Fruit fly (Drosophila melanogaster): Measurements from ENCODE around the gene Socs16D.

Gene Socs16D

dm6 chrX:17844623-17845022 lies 17.3 kb upstream of the Socs16D start, which contains the start of the genes CG8142 and Ucp4A (continued):
- TF ChIP-seq unc-4 (GFP tag; IDR thresholded peaks at IDR 0.05; ENCODE audit: partially characterized antibody) (no peak), CG16779 (GFP tag; IDR thresholded peaks at IDR 0.05) (peak; percentile 86), CG1603 (tag; optimal IDR thresholded peaks at IDR 0.05) (peak; percentile 47), fu2 (GFP tag; optimal IDR thresholded peaks at IDR 0.05) (peak; percentile 27), kni (GFP tag; optimal IDR thresholded peaks at IDR 0.05) (peak; percentile 75), CG33557 (GFP tag; optimal IDR thresholded peaks at IDR 0.05) (peak; percentile 80), knrl (GFP tag; IDR thresholded peaks at IDR 0.05; ENCODE audit: partially characterized antibody) (peak; percentile 53; the same call in 2 of the 3 replicates), CG4707 (GFP tag; optimal IDR thresholded peaks at IDR 0.05) (peak; percentile 15), Usf (GFP tag; optimal IDR thresholded peaks at IDR 0.05) (peak; percentile 83), Lim3 (GFP tag; IDR thresholded peaks at IDR 0.05) (peak; percentile 87), Ets97D (GFP tag; optimal IDR thresholded peaks at IDR 0.05) (peak; percentile 63), stc (GFP tag; IDR thresholded peaks at IDR 0.05) (peak; percentile 94), schlank (tag; optimal IDR thresholded peaks at IDR 0.05) (peak; percentile 51), Antp (GFP tag; optimal IDR thresholded peaks at IDR 0.05) (peak; percentile 51), CG6175 (GFP tag; IDR thresholded peaks at IDR 0.05) (peak; percentile 79; the same call in 2 of the 3 replicates), Mrtf (GFP tag; IDR thresholded peaks at IDR 0.05) (peak; percentile 93), CG16863 (GFP tag; optimal IDR thresholded peaks at IDR 0.05) (no peak), CG4404 (GFP tag; IDR thresholded peaks at IDR 0.05) (peak; percentile 95), Dref (GFP tag; IDR thresholded peaks at IDR 0.05) (peak; percentile 70), H2.0 (GFP tag; IDR thresholded peaks at IDR 0.05) (peak; percentile 96), CG17568 (GFP tag; optimal IDR thresholded peaks at IDR 0.05) (no peak), CG9876 (GFP tag; optimal IDR thresholded peaks at IDR 0.05) (no peak), MESR4 (GFP tag; optimal IDR thresholded peaks at IDR 0.05) (no peak), Drgx (GFP tag; IDR thresholded peaks at IDR 0.05) (peak; percentile 94), CG14965 (GFP tag; optimal IDR thresholded peaks at IDR 0.05; ENCODE audit: borderline replicate concordance) (no peak), phol (tag; optimal IDR thresholded peaks at IDR 0.05) (peak; percentile 95), gfzf (GFP tag; optimal IDR thresholded peaks at IDR 0.05) (no peak), Hand (GFP tag; optimal IDR thresholded peaks at IDR 0.05) (peak; percentile 41), HHEX (GFP tag; optimal IDR thresholded peaks at IDR 0.05) (peak; percentile 82), CG8089 (GFP tag; optimal IDR thresholded peaks at IDR 0.05) (peak; percentile 30), Atf3 (GFP tag; optimal IDR thresholded peaks at IDR 0.05) (peak; percentile 22), B-H1 (GFP tag; IDR thresholded peaks at IDR 0.05) (peak; percentile 94), br (optimal IDR thresholded peaks at IDR 0.05) (no peak), Ets65A (GFP tag) (peak; percentile 96), Fer1 (GFP tag; optimal IDR thresholded peaks at IDR 0.05) (peak; percentile 93), Sry-β (GFP tag; optimal IDR thresholded peaks at IDR 0.05) (no peak), Gug (GFP tag; IDR thresholded peaks at IDR 0.05) (peak; percentile 92), eyg (GFP tag; optimal IDR thresholded peaks at IDR 0.05) (no peak), CG15696 (tag; optimal IDR thresholded peaks at IDR 0.05) (peak; percentile 94), CHES-1-like (GFP tag; optimal IDR thresholded peaks at IDR 0.05) (no peak), ken (GFP tag; IDR thresholded peaks at IDR 0.05) (peak; percentile 93), Doc2 (GFP tag; IDR thresholded peaks at IDR 0.05) (peak; percentile 79), TFAM (GFP tag; optimal IDR thresholded peaks at IDR 0.05) (peak; percentile 50), z (GFP tag; IDR thresholded peaks at IDR 0.05) (peak; percentile 29; the same call in 1 of the 3 replicates), CG4617 (GFP tag; optimal IDR thresholded peaks at IDR 0.05; ENCODE audit: borderline replicate concordance) (peak; percentile 87), amos (GFP tag; IDR thresholded peaks at IDR 0.05; ENCODE audit: partially characterized antibody) (peak; percentile 17; the same call in 1 of the 2 replicates), CG2712 (tag; optimal IDR thresholded peaks at IDR 0.05) (peak; percentile 94), pum (GFP tag; optimal IDR thresholded peaks at IDR 0.05) (peak; percentile 66), E2f2 (GFP tag; IDR thresholded peaks at IDR 0.05) (peak; percentile 86), ind (GFP tag; optimal IDR thresholded peaks at IDR 0.05) (peak; percentile 93), stwl (tag; optimal IDR thresholded peaks at IDR 0.05) (peak; percentile 80), az2 (GFP tag; optimal IDR thresholded peaks at IDR 0.05) (peak; percentile 90)
